Worm (Caenorhabditis elegans) whole organism, mixed stage, embryonic: Measurements from ENCODE around the gene C18H9.6.

Experiments
- M03D4.4 ChIP-seq: sonication (generic microtip); optimal IDR thresholded peaks from 2 replicates; lab custom pipeline; 2017; ENCODE audit warnings: mild to moderate bottlenecking, missing genetic modification characterization, missing compliant biosample characterization
- bed-3 ChIP-seq: fragments of 200-800 bp; sonication (Bioruptor generic); optimal IDR thresholded peaks from 3 replicates; lab custom pipeline; 2018; ENCODE audit warnings: mild to moderate bottlenecking, missing genetic modification characterization, moderate library complexity, missing compliant biosample characterization
- blmp-1 ChIP-seq: fragments of 150-350 bp; optimal IDR thresholded peaks from 2 replicates; lab custom pipeline; 2014; ENCODE audit warnings: missing biosample characterization, missing genetic modification characterization
- ceh-39 ChIP-seq: fragments of 150-350 bp; optimal IDR thresholded peaks from 2 replicates; lab custom pipeline; 2014; ENCODE audit warnings: missing biosample characterization, missing genetic modification characterization
- ceh-43 ChIP-seq: fragments of 200-800 bp; sonication (Bioruptor generic); optimal IDR thresholded peaks from 2 replicates; lab custom pipeline; 2018; ENCODE audit warnings: mild to moderate bottlenecking, missing genetic modification characterization, moderate library complexity, missing compliant biosample characterization
- ceh-83 ChIP-seq: fragments of 200-800 bp; sonication (Bioruptor generic); optimal IDR thresholded peaks from 2 replicates; lab custom pipeline; 2018; ENCODE audit warnings: mild to moderate bottlenecking, missing genetic modification characterization, missing compliant biosample characterization
- ces-1 ChIP-seq: fragments of 150-350 bp; optimal IDR thresholded peaks from 2 replicates; lab custom pipeline; 2014; ENCODE audit warnings: missing biosample characterization, missing genetic modification reagents, missing genetic modification characterization
- cnd-1 ChIP-seq: fragments of 200-800 bp; sonication (Bioruptor generic); optimal IDR thresholded peaks from 2 replicates; lab custom pipeline; 2018; ENCODE audit warnings: mild to moderate bottlenecking, missing genetic modification characterization, missing compliant biosample characterization
- drap-1 ChIP-seq: fragments of 200-800 bp; sonication (Bioruptor generic); optimal IDR thresholded peaks from 3 replicates; lab custom pipeline; 2018; ENCODE audit warnings: mild to moderate bottlenecking, missing genetic modification characterization, missing compliant biosample characterization
- elt-1 ChIP-seq: sonication (generic microtip); optimal IDR thresholded peaks from 2 replicates; lab custom pipeline; 2017; ENCODE audit warnings: missing genetic modification characterization, mild to moderate bottlenecking, missing compliant biosample characterization, antibody characterized with exemption, moderate library complexity, borderline replicate concordance; ENCODE audit not compliant: insufficient read depth
- elt-3 ChIP-seq: fragments of 150-350 bp; optimal IDR thresholded peaks from 2 replicates; lab custom pipeline; 2014; ENCODE audit warnings: missing biosample characterization, missing genetic modification characterization
- flh-1 ChIP-seq: fragments of 200-800 bp; sonication (Bioruptor generic); optimal IDR thresholded peaks from 2 replicates; lab custom pipeline; 2018; ENCODE audit warnings: mild to moderate bottlenecking, missing genetic modification characterization, moderate library complexity, missing compliant biosample characterization
- ham-2 ChIP-seq: fragments of 200-800 bp; sonication (Bioruptor generic); optimal IDR thresholded peaks from 2 replicates; lab custom pipeline; 2018; ENCODE audit warnings: mild to moderate bottlenecking, missing genetic modification characterization, missing compliant biosample characterization
- hlh-1 ChIP-seq: fragments of 150-350 bp; optimal IDR thresholded peaks from 2 replicates; lab custom pipeline; 2014; ENCODE audit warnings: missing biosample characterization, missing genetic modification reagents, missing genetic modification characterization
- lin-32 ChIP-seq: fragments of 200-800 bp; sonication (Bioruptor generic); optimal IDR thresholded peaks from 2 replicates; lab custom pipeline; 2018; ENCODE audit warnings: mild to moderate bottlenecking, missing genetic modification characterization, missing compliant biosample characterization
- lsy-2 ChIP-seq: fragments of 150-350 bp; optimal IDR thresholded peaks from 2 replicates; lab custom pipeline; 2014; ENCODE audit warnings: missing biosample characterization, missing genetic modification characterization
- mab-5 ChIP-seq: fragments of 150-350 bp; optimal IDR thresholded peaks from 2 replicates; lab custom pipeline; 2014; ENCODE audit warnings: missing biosample characterization, missing genetic modification characterization
- mep-1 ChIP-seq: fragments of 150-350 bp; optimal IDR thresholded peaks from 2 replicates; lab custom pipeline; 2017; ENCODE audit warnings: missing biosample characterization, missing genetic modification reagents, missing genetic modification characterization, inconsistent platforms
- mls-2 ChIP-seq: sonication (generic microtip); optimal IDR thresholded peaks from 2 replicates; lab custom pipeline; 2016; ENCODE audit warnings: mild to moderate bottlenecking, missing genetic modification characterization, moderate library complexity, missing compliant biosample characterization
- nhr-12 ChIP-seq: fragments of 150-350 bp; optimal IDR thresholded peaks from 2 replicates; lab custom pipeline; 2014; ENCODE audit warnings: missing biosample characterization, missing genetic modification characterization
- nhr-2 ChIP-seq: fragments of 150-350 bp; optimal IDR thresholded peaks from 2 replicates; lab custom pipeline; 2014; ENCODE audit warnings: missing biosample characterization, missing genetic modification characterization
- nhr-237 ChIP-seq: fragments of 150-350 bp; optimal IDR thresholded peaks from 2 replicates; lab custom pipeline; 2014; ENCODE audit warnings: missing biosample characterization, missing genetic modification characterization
- nhr-28 ChIP-seq: fragments of 150-350 bp; optimal IDR thresholded peaks from 2 replicates; lab custom pipeline; 2014; ENCODE audit warnings: missing biosample characterization, missing genetic modification characterization
- nhr-76 ChIP-seq: sonication (generic microtip); optimal IDR thresholded peaks from 2 replicates; lab custom pipeline; 2017; ENCODE audit warnings: missing biosample characterization, missing genetic modification characterization
- pha-4 ChIP-seq: fragments of 150-350 bp; optimal IDR thresholded peaks from 2 replicates; lab custom pipeline; 2018; ENCODE audit warnings: missing biosample characterization, missing genetic modification reagents, missing genetic modification characterization
- sem-2 ChIP-seq: fragments of 200-800 bp; sonication (Bioruptor generic); optimal IDR thresholded peaks from 2 replicates; lab custom pipeline; 2018; ENCODE audit warnings: mild to moderate bottlenecking, missing genetic modification characterization, missing compliant biosample characterization
- snpc-4 ChIP-seq: fragments of 150-350 bp; optimal IDR thresholded peaks from 2 replicates; lab custom pipeline; 2014; ENCODE audit warnings: missing biosample characterization, missing genetic modification characterization
- sptf-1 ChIP-seq: sonication (generic microtip); optimal IDR thresholded peaks from 2 replicates; lab custom pipeline; 2017; ENCODE audit warnings: mild to moderate bottlenecking, missing genetic modification characterization, moderate library complexity, missing compliant biosample characterization
- tbx-8 ChIP-seq: fragments of 200-800 bp; sonication (Bioruptor generic); optimal IDR thresholded peaks from 2 replicates; lab custom pipeline; 2018; ENCODE audit warnings: mild to moderate bottlenecking, missing genetic modification characterization, moderate library complexity, missing compliant biosample characterization
- unc-120 ChIP-seq: sonication (generic microtip); optimal IDR thresholded peaks from 2 replicates; lab custom pipeline; 2017; ENCODE audit warnings: missing genetic modification characterization, missing compliant biosample characterization; ENCODE audit not compliant: poor library complexity, severe bottlenecking
- unc-39 ChIP-seq: fragments of 150-350 bp; optimal IDR thresholded peaks from 2 replicates; lab custom pipeline; 2014; ENCODE audit warnings: missing biosample characterization, missing genetic modification characterization
- unc-62 ChIP-seq: fragments of 150-350 bp; optimal IDR thresholded peaks from 2 replicates; lab custom pipeline; 2014; ENCODE audit warnings: missing biosample characterization, missing genetic modification reagents, missing genetic modification characterization
- zip-8 ChIP-seq: fragments of 150-350 bp; optimal IDR thresholded peaks from 2 replicates; lab custom pipeline; 2014; ENCODE audit warnings: missing biosample characterization, missing genetic modification characterization
- ztf-11 ChIP-seq: fragments of 150-350 bp; optimal IDR thresholded peaks from 2 replicates; lab custom pipeline; 2014; ENCODE audit warnings: missing biosample characterization, missing genetic modification characterization

Gene C18H9.6

DNA sequence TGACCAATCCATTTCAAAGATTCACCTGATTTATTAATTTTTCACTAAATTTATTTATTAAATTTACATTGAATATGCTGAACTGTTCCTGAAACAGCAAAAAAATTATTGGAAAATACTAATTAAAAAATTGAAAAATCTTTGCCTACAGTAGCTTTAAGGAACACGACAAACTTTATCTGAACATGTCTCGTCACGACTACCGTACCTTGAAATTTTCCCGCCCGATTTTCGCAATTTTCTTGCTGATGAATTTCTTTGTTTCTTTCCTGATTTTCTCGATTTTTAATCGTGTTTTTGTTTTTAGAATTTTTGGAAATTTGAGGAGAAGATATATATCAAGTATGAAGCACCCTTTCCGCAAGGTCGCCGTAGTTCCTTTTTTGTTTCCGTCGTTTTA lies 18.5 kb downstream of the C18H9.6 start:
- TF ChIP-seq mab-5 (tag; lab: Kevin White, UChicago) (no peak), nhr-76 (tag; lab: Kevin White, UChicago) (no peak), snpc-4 (tag; lab: Kevin White, UChicago) (no peak), pha-4 (tag; lab: Kevin White, UChicago) (no peak), drap-1 (GFP tag; lab: Kevin White, UChicago) (no peak), elt-1 (no peak), cnd-1 (tag; lab: Kevin White, UChicago) (no peak), zip-8 (tag; lab: Kevin White, UChicago) (no peak), blmp-1 (tag; lab: Kevin White, UChicago) (no peak), ztf-11 (tag; lab: Kevin White, UChicago) (no peak), lsy-2 (tag; lab: Kevin White, UChicago) (no peak), elt-3 (tag; lab: Kevin White, UChicago) (no peak), ces-1 (no peak), mep-1 (tag; lab: Kevin White, UChicago) (no peak), nhr-12 (tag; lab: Kevin White, UChicago) (no peak)

ce11 chrII:6681478-6681877 lies 19.9 kb downstream of the C18H9.6 start:
- TF ChIP-seq ces-1 (no peak), bed-3 (no peak), M03D4.4 (tag; lab: Kevin White, UChicago) (no peak), lsy-2 (tag; lab: Kevin White, UChicago) (no peak), ztf-11 (tag; lab: Kevin White, UChicago) (no peak), unc-120 (tag; lab: Kevin White, UChicago) (no peak), nhr-28 (tag; lab: Kevin White, UChicago) (no peak), blmp-1 (tag; lab: Kevin White, UChicago) (no peak), sptf-1 (tag; lab: Kevin White, UChicago) (no peak), unc-62 (GFP tag; lab: Kevin White, UChicago) (no peak), mab-5 (tag; lab: Kevin White, UChicago) (no peak), lin-32 (GFP tag; lab: Kevin White, UChicago) (no peak), snpc-4 (tag; lab: Kevin White, UChicago) (no peak), tbx-8 (GFP tag; lab: Kevin White, UChicago) (no peak), ceh-39 (tag; lab: Kevin White, UChicago) (no peak), nhr-2 (tag; lab: Kevin White, UChicago) (no peak), unc-39 (tag; lab: Kevin White, UChicago) (no peak), flh-1 (GFP tag; lab: Kevin White, UChicago) (no peak), nhr-237 (tag; lab: Kevin White, UChicago) (no peak), zip-8 (tag; lab: Kevin White, UChicago) (no peak)

DNA sequence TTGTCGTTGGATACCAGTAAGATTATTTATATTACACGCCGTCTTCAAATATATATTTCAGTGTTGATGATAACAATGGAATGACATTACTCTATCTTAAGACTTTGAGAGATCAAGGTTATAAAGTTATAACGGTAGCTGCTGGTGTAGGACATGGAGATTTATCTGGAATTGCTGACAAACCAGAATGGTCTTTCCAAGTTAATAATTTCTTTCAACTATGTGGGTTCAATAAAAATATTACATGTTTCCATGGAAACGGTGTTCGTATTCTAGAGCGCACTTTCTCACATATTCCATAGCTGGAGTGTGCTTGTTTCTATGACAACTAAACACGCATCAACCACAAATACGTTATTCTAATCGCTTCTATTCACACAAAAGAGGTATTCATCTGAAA lies 21.7 kb downstream of the C18H9.6 start, which contains the start of gene ift-74:
ift-74 (plus strand) TSS at position 301 of the 400 bp plus-strand sequence.
- TF ChIP-seq blmp-1 (tag; lab: Kevin White, UChicago) (no peak), mep-1 (tag; lab: Kevin White, UChicago) (no peak), ceh-83 (no peak), mab-5 (tag; lab: Kevin White, UChicago) (no peak), lin-32 (GFP tag; lab: Kevin White, UChicago) (no peak), nhr-237 (tag; lab: Kevin White, UChicago) (no peak), ces-1 (no peak), sem-2 (GFP tag; lab: Kevin White, UChicago) (no peak), flh-1 (GFP tag; lab: Kevin White, UChicago) (no peak), nhr-28 (tag; lab: Kevin White, UChicago) (no peak), ztf-11 (tag; lab: Kevin White, UChicago) (no peak), elt-1 (no peak), zip-8 (tag; lab: Kevin White, UChicago) (no peak), ceh-43 (GFP tag; lab: Kevin White, UChicago) (no peak), M03D4.4 (tag; lab: Kevin White, UChicago) (no peak), hlh-1 (tag; lab: Kevin White, UChicago) (no peak), cnd-1 (tag; lab: Kevin White, UChicago) (no peak), ham-2 (no peak)

- TF ChIP-seq drap-1 (GFP tag; lab: Kevin White, UChicago) = no peak
- TF ChIP-seq mls-2 (tag; lab: Kevin White, UChicago) = no peak
- peak; percentile 97 for TF ChIP-seq zip-8 (tag; lab: Kevin White, UChicago)
- TF ChIP-seq unc-62 (GFP tag; lab: Kevin White, UChicago) = no peak
These were observed 27.5 kb downstream of the C18H9.6 start, which contains the start of gene H43E16.1 for ce11 chrII:6673894-6674293. TSS of gene H43E16.1 (plus strand) at chrII:6674268.
